Worm (Caenorhabditis elegans) whole organism, early embryonic: ENCODE measurements around the gene T24C4.3.

ENCODE experiments used
- B0310.2 ChIP-seq: sonication (generic microtip); optimal IDR thresholded peaks from 2 replicates; lab custom pipeline; 2016; ENCODE audit warnings: mild to moderate bottlenecking, missing genetic modification characterization, missing compliant biosample characterization
- F13C5.2 ChIP-seq: sonication (generic microtip); optimal IDR thresholded peaks from 2 replicates; lab custom pipeline; 2017; ENCODE audit warnings: mild to moderate bottlenecking, missing genetic modification characterization, inconsistent platforms, missing compliant biosample characterization
- aly-1 ChIP-seq: sonication (generic microtip); optimal IDR thresholded peaks from 2 replicates; lab custom pipeline; 2016; ENCODE audit warnings: missing genetic modification characterization, missing compliant biosample characterization
- ama-1 ChIP-seq: fragments of 150-350 bp; optimal IDR thresholded peaks from 2 replicates; lab custom pipeline; 2014
- ceh-13 ChIP-seq: fragments of 200-800 bp; sonication (Bioruptor generic); optimal IDR thresholded peaks from 2 replicates; lab custom pipeline; 2018; ENCODE audit warnings: mild to moderate bottlenecking, missing genetic modification characterization, missing compliant biosample characterization
- ceh-36 ChIP-seq: sonication (generic microtip); optimal IDR thresholded peaks from 2 replicates; lab custom pipeline; 2016; ENCODE audit warnings: missing genetic modification characterization, inconsistent platforms, missing compliant biosample characterization
- ets-7 ChIP-seq: sonication (generic microtip); optimal IDR thresholded peaks from 2 replicates; lab custom pipeline; 2016; ENCODE audit warnings: missing genotype, missing genetic modification characterization, missing compliant biosample characterization
- flt-1 ChIP-seq: fragments of 200-800 bp; sonication (Bioruptor generic); IDR thresholded peaks from 2 replicates; pipeline ENCODE4 v1.3.6; 2022; ENCODE audit warnings: missing genetic modification characterization, missing compliant biosample characterization
- hmbx-1 ChIP-seq: sonication (generic microtip); optimal IDR thresholded peaks from 2 replicates; lab custom pipeline; 2016; ENCODE audit warnings: mild to moderate bottlenecking, missing genetic modification characterization, missing compliant biosample characterization
- hmg-4 ChIP-seq: fragments of 200-800 bp; sonication (Bioruptor generic); optimal IDR thresholded peaks from 2 replicates; lab custom pipeline; 2018; ENCODE audit warnings: mild to moderate bottlenecking, missing genetic modification characterization, missing compliant biosample characterization
- pes-1 ChIP-seq: fragments of 200-800 bp; sonication (Bioruptor generic); IDR thresholded peaks from 2 replicates; pipeline ENCODE4 v1.3.6; 2022; ENCODE audit warnings: missing genetic modification reagents, missing genetic modification characterization, missing compliant biosample characterization
- sea-1 ChIP-seq: fragments of 200-800 bp; sonication (Bioruptor generic); conservative IDR thresholded peaks from 2 replicates; pipeline ENCODE4 v1.3.6; 2022; ENCODE audit warnings: missing genetic modification characterization, missing compliant biosample characterization
- tra-4 ChIP-seq: sonication (generic microtip); optimal IDR thresholded peaks from 2 replicates; lab custom pipeline; 2017; ENCODE audit warnings: missing genetic modification characterization, missing compliant biosample characterization

DNA sequence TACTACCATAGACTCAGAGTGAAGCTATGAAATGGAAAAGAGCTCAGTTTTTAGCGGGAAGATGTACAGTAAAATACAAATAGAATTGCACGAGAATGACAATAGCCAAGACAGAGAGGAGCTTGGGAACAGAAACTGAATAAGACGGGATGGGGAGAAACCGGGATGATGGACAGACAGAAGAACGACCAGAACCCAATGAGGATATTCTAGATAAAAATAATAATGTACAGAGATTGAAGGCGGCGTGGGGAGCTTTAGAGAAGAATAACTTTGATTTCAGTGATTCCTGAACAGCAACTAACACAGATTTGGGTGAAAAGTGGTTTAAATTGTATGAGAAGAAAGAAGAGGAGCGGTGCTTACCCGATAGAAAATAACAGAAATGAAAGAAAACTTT lies 9.2 kb upstream of the T24C4.3 start:
- TF ChIP-seq flt-1 (GFP tag; lab: Robert Waterston, UW) (no peak), aly-1 (tag; lab: Kevin White, UChicago) (no peak), B0310.2 (tag; lab: Kevin White, UChicago) (no peak), F13C5.2 (tag; lab: Kevin White, UChicago) (no peak), ets-7 (no peak), ama-1 (lab: Kevin White, UChicago) (no peak), sea-1 (GFP tag; lab: Robert Waterston, UW) (no peak), tra-4 (no peak), ceh-13 (GFP tag; lab: Kevin White, UChicago) (no peak), pes-1 (GFP tag; lab: Robert Waterston, UW) (no peak), ceh-36 (tag; lab: Kevin White, UChicago) (no peak), hmg-4 (GFP tag; lab: Kevin White, UChicago) (no peak), hmbx-1 (no peak)
